Worm (Caenorhabditis elegans) whole organism, L1 larva: ENCODE measurements around the gene nhr-45.

Source experiments
- aha-1 ChIP-seq: fragments of 150-350 bp; optimal IDR thresholded peaks from 2 replicates; lab custom pipeline; 2014; ENCODE audit warnings: missing biosample characterization, missing genetic modification characterization
- ceh-82 ChIP-seq, 3 experiments: fragments of 150-350 bp in 1 of 3; sonication (generic microtip) in 2 of 3; optimal IDR thresholded peaks; 2 replicates each; lab custom pipeline; 2014 to 2017; ENCODE audit warnings: missing biosample characterization in 3 of 3, missing genetic modification characterization in 3 of 3
- mep-1 ChIP-seq: fragments of 150-350 bp; optimal IDR thresholded peaks from 2 replicates; lab custom pipeline; 2014; ENCODE audit warnings: missing biosample characterization, missing genetic modification characterization
- nhr-28 ChIP-seq: fragments of 150-350 bp; optimal IDR thresholded peaks from 2 replicates; lab custom pipeline; 2014; ENCODE audit warnings: missing biosample characterization, missing genetic modification characterization
- nhr-76 ChIP-seq: sonication (generic microtip); optimal IDR thresholded peaks from 2 replicates; lab custom pipeline; 2017; ENCODE audit warnings: missing biosample characterization, missing genetic modification characterization
- nhr-77 ChIP-seq: fragments of 150-350 bp; optimal IDR thresholded peaks from 2 replicates; lab custom pipeline; 2014; ENCODE audit warnings: missing biosample characterization, missing genetic modification characterization
- snpc-4 ChIP-seq: fragments of 150-350 bp; optimal IDR thresholded peaks from 2 replicates; lab custom pipeline; 2014; ENCODE audit warnings: missing biosample characterization, missing genetic modification characterization
- ztf-4 ChIP-seq: fragments of 150-350 bp; optimal IDR thresholded peaks from 2 replicates; lab custom pipeline; 2014; ENCODE audit warnings: missing biosample characterization, missing genetic modification characterization

ce11 chrX:4651428-4651827, 8.7 kb downstream of the nhr-45 start:
- no peak for TF ChIP-seq ztf-4
- no peak for TF ChIP-seq aha-1 (tag; lab: Kevin White, UChicago)
- no peak for TF ChIP-seq nhr-28 (tag; lab: Kevin White, UChicago)
- TF ChIP-seq ceh-82 (tag; optimal IDR thresholded peaks at IDR 0.05; lab: Kevin White, UChicago) = no peak
- TF ChIP-seq snpc-4 = no peak
- no peak for TF ChIP-seq nhr-76 (tag; lab: Kevin White, UChicago)
- TF ChIP-seq mep-1 = no peak
- no peak for TF ChIP-seq nhr-77 (tag; lab: Kevin White, UChicago)
